Worm (Caenorhabditis elegans) whole organism, young adult: ENCODE results near the gene rsp-7.
A peak's percentile ranks its signal among the peaks of the same experiment; 100 is the strongest.

ENCODE experiments used
- B0019.2 ChIP-seq: fragments of 200-800 bp; sonication (Bioruptor generic); conservative IDR thresholded peaks from 2 replicates; pipeline ENCODE4 v1.3.6; 2022; ENCODE audit warnings: missing genetic modification reagents, missing genetic modification characterization, missing compliant biosample characterization
- B0035.1 ChIP-seq: sonication (generic microtip); optimal IDR thresholded peaks from 2 replicates; lab custom pipeline; 2016; ENCODE audit warnings: missing genetic modification characterization, mild to moderate bottlenecking, missing compliant biosample characterization, missing genotype, missing genetic modification reagents
- B0261.1 ChIP-seq: sonication (generic microtip); optimal IDR thresholded peaks from 2 replicates; lab custom pipeline; 2016; ENCODE audit warnings: mild to moderate bottlenecking, missing genetic modification characterization, moderate library complexity, missing compliant biosample characterization
- B0336.3 ChIP-seq: fragments of 200-800 bp; sonication (Bioruptor generic); IDR thresholded peaks from 2 replicates; pipeline ENCODE4 v1.3.6; 2022; ENCODE audit warnings: missing genetic modification characterization, missing compliant biosample characterization
- D2030.7 ChIP-seq: fragments of 200-800 bp; sonication (Bioruptor generic); IDR thresholded peaks from 2 replicates; pipeline ENCODE4 v1.3.6; 2022; ENCODE audit warnings: missing genetic modification reagents, missing genetic modification characterization, missing compliant biosample characterization
- F23B12.7 ChIP-seq: sonication (generic microtip); optimal IDR thresholded peaks from 2 replicates; lab custom pipeline; 2017; ENCODE audit warnings: missing genetic modification characterization, mild to moderate bottlenecking, missing compliant biosample characterization, antibody characterized with exemption, moderate library complexity; ENCODE audit not compliant: insufficient read depth
- F55B11.4 ChIP-seq: sonication (generic microtip); optimal IDR thresholded peaks from 2 replicates; lab custom pipeline; 2016; ENCODE audit warnings: missing compliant biosample characterization, missing genetic modification characterization, borderline replicate concordance; ENCODE audit not compliant: insufficient read depth
- F57A8.1 ChIP-seq: fragments of 200-800 bp; sonication (Bioruptor generic); optimal IDR thresholded peaks from 2 replicates; lab custom pipeline; 2018; ENCODE audit warnings: mild to moderate bottlenecking, missing genetic modification characterization, moderate library complexity, missing compliant biosample characterization
- F57C9.4 ChIP-seq: sonication (generic microtip); optimal IDR thresholded peaks from 2 replicates; lab custom pipeline; 2017; ENCODE audit warnings: mild to moderate bottlenecking, missing genetic modification characterization, missing compliant biosample characterization
- T07F8.4 ChIP-seq: sonication (generic microtip); optimal IDR thresholded peaks from 2 replicates; lab custom pipeline; 2016; ENCODE audit warnings: mild to moderate bottlenecking, missing genetic modification characterization, moderate library complexity, missing compliant biosample characterization
- Y56A3A.18 ChIP-seq: fragments of 200-800 bp; sonication (Bioruptor generic); IDR thresholded peaks from 2 replicates; pipeline ENCODE4 v1.3.6; 2022; ENCODE audit warnings: missing genetic modification reagents, missing genetic modification characterization, missing compliant biosample characterization
- Y79H2A.3 ChIP-seq: fragments of 200-800 bp; sonication (Bioruptor generic); conservative IDR thresholded peaks from 2 replicates; pipeline ENCODE4 v1.3.6; 2022; ENCODE audit warnings: missing genetic modification reagents, missing genetic modification characterization, missing compliant biosample characterization
- akir-1 ChIP-seq: fragments of 200-800 bp; sonication (Bioruptor generic); optimal IDR thresholded peaks from 2 replicates; lab custom pipeline; 2018; ENCODE audit warnings: mild to moderate bottlenecking, missing genetic modification characterization, moderate library complexity, missing compliant biosample characterization
- ama-1 ChIP-seq, 3 experiments: fragments of 150-350 bp in 1 of 3; sonication (generic microtip) in 2 of 3; optimal IDR thresholded peaks; 2 replicates each; lab custom pipeline; 2014 to 2018; ENCODE audit warnings: missing biosample characterization in 2 of 3, missing genetic modification characterization in 2 of 3, missing genetic modification reagents in 2 of 3
- atf-7 ChIP-seq: sonication (generic microtip); optimal IDR thresholded peaks from 2 replicates; lab custom pipeline; 2017; ENCODE audit warnings: mild to moderate bottlenecking, missing genetic modification characterization, missing compliant biosample characterization
- attf-3 ChIP-seq: fragments of 200-800 bp; sonication (Bioruptor generic); conservative IDR thresholded peaks from 2 replicates; pipeline ENCODE4 v1.3.6; 2022; ENCODE audit warnings: missing genetic modification reagents, missing genetic modification characterization, missing compliant biosample characterization
- attf-5 ChIP-seq: fragments of 200-800 bp; sonication (Bioruptor generic); optimal IDR thresholded peaks from 2 replicates; lab custom pipeline; 2018; ENCODE audit warnings: mild to moderate bottlenecking, missing genetic modification characterization, missing compliant biosample characterization
- attf-6 ChIP-seq: fragments of 200-800 bp; sonication (Bioruptor generic); IDR thresholded peaks from 2 replicates; pipeline ENCODE4 v1.3.6; 2022; ENCODE audit warnings: missing genetic modification reagents, missing genetic modification characterization, missing compliant biosample characterization
- bed-1 ChIP-seq: fragments of 200-800 bp; sonication (Bioruptor generic); IDR thresholded peaks from 2 replicates; pipeline ENCODE4 v1.3.6; 2022; ENCODE audit warnings: missing genetic modification reagents, missing genetic modification characterization, missing compliant biosample characterization
- ccch-3 ChIP-seq: fragments of 200-800 bp; sonication (Bioruptor generic); optimal IDR thresholded peaks from 2 replicates; lab custom pipeline; 2018; ENCODE audit warnings: mild to moderate bottlenecking, missing genetic modification characterization, missing compliant biosample characterization
- cebp-1 ChIP-seq, 2 experiments: fragments of 200-800 bp in 1 of 2; sonication (Bioruptor generic) in 1 of 2; sonication (generic microtip) in 1 of 2; IDR thresholded peaks in 1 of 2; optimal IDR thresholded peaks in 1 of 2; 2 replicates each; pipeline versions ENCODE4 v1.3.6 to Lab custom; 2017 to 2022; ENCODE audit warnings: missing compliant biosample characterization in 2 of 2, missing genetic modification characterization in 2 of 2, mild to moderate bottlenecking in 1 of 2, missing genetic modification reagents in 1 of 2, moderate library complexity in 1 of 2
- ceh-27 ChIP-seq: fragments of 200-800 bp; sonication (Bioruptor generic); optimal IDR thresholded peaks from 2 replicates; lab custom pipeline; 2018; ENCODE audit warnings: mild to moderate bottlenecking, missing genetic modification characterization, moderate library complexity, missing compliant biosample characterization
- ceh-40 ChIP-seq: fragments of 200-800 bp; sonication (Bioruptor generic); IDR thresholded peaks from 2 replicates; pipeline ENCODE4 v1.3.6; 2022; ENCODE audit warnings: missing genetic modification characterization, missing compliant biosample characterization
- ceh-58 ChIP-seq: fragments of 200-800 bp; sonication (Bioruptor generic); IDR thresholded peaks from 2 replicates; pipeline ENCODE4 v1.3.6; 2022; ENCODE audit warnings: missing genetic modification characterization, missing compliant biosample characterization
- chd-7 ChIP-seq: sonication (generic microtip); optimal IDR thresholded peaks from 2 replicates; lab custom pipeline; 2016; ENCODE audit warnings: mild to moderate bottlenecking, missing genetic modification characterization, moderate library complexity, missing compliant biosample characterization
- egrh-3 ChIP-seq: fragments of 200-800 bp; sonication (Bioruptor generic); IDR thresholded peaks from 2 replicates; pipeline ENCODE4 v1.3.6; 2022; ENCODE audit warnings: missing genetic modification reagents, missing genetic modification characterization, missing compliant biosample characterization
- ekl-4 ChIP-seq: fragments of 200-800 bp; sonication (Bioruptor generic); IDR thresholded peaks from 2 replicates; pipeline ENCODE4 v1.3.6; 2022; ENCODE audit warnings: missing genetic modification reagents, missing genetic modification characterization, missing compliant biosample characterization
- ets-4 ChIP-seq: fragments of 200-800 bp; sonication (Bioruptor generic); optimal IDR thresholded peaks from 2 replicates; lab custom pipeline; 2018; ENCODE audit warnings: mild to moderate bottlenecking, missing genetic modification characterization, missing compliant biosample characterization
- let-526 ChIP-seq: fragments of 200-800 bp; sonication (Bioruptor generic); IDR thresholded peaks from 2 replicates; pipeline ENCODE4 v1.3.6; 2022; ENCODE audit warnings: missing genetic modification reagents, missing genetic modification characterization, missing compliant biosample characterization
- let-607 ChIP-seq, 2 experiments: fragments of 200-800 bp in 1 of 2; sonication (Bioruptor generic) in 1 of 2; sonication (generic microtip) in 1 of 2; optimal IDR thresholded peaks; 2 replicates each; lab custom pipeline; 2016 to 2018; ENCODE audit warnings: mild to moderate bottlenecking in 2 of 2, missing compliant biosample characterization in 2 of 2, missing genetic modification characterization in 2 of 2, moderate library complexity in 2 of 2, missing genotype in 1 of 2
- lin-26 ChIP-seq: fragments of 200-800 bp; sonication (Bioruptor generic); IDR thresholded peaks from 2 replicates; pipeline ENCODE4 v1.3.6; 2022; ENCODE audit warnings: missing genetic modification reagents, missing genetic modification characterization, missing compliant biosample characterization
- lir-1 ChIP-seq: fragments of 200-800 bp; sonication (Bioruptor generic); conservative IDR thresholded peaks from 2 replicates; pipeline ENCODE4 v1.3.6; 2022; ENCODE audit warnings: missing genetic modification reagents, missing genetic modification characterization, missing compliant biosample characterization
- madf-10 ChIP-seq: sonication (generic microtip); optimal IDR thresholded peaks from 2 replicates; lab custom pipeline; 2016; ENCODE audit warnings: mild to moderate bottlenecking, missing genetic modification characterization, missing compliant biosample characterization
- madf-6 ChIP-seq: fragments of 200-800 bp; sonication (Bioruptor generic); IDR thresholded peaks from 2 replicates; pipeline ENCODE4 v1.3.6; 2022; ENCODE audit warnings: missing genetic modification reagents, missing genetic modification characterization, missing compliant biosample characterization
- madf-8 ChIP-seq: fragments of 200-800 bp; sonication (Bioruptor generic); conservative IDR thresholded peaks from 2 replicates; pipeline ENCODE4 v1.3.6; 2022; ENCODE audit warnings: missing genetic modification reagents, missing genetic modification characterization, missing compliant biosample characterization
- mcd-1 ChIP-seq: fragments of 200-800 bp; sonication (Bioruptor generic); IDR thresholded peaks from 2 replicates; pipeline ENCODE4 v1.3.6; 2022; ENCODE audit warnings: missing genetic modification reagents, missing genetic modification characterization, missing compliant biosample characterization
- nfya-1 ChIP-seq: sonication (generic microtip); optimal IDR thresholded peaks from 2 replicates; lab custom pipeline; 2017; ENCODE audit warnings: antibody characterized with exemption, missing compliant biosample characterization, missing genetic modification characterization, borderline replicate concordance; ENCODE audit not compliant: insufficient read depth
- nfya-2 ChIP-seq: fragments of 200-800 bp; sonication (Bioruptor generic); IDR thresholded peaks from 2 replicates; pipeline ENCODE4 v1.3.6; 2022; ENCODE audit warnings: missing genetic modification reagents, missing genetic modification characterization, missing compliant biosample characterization
- nhr-120 ChIP-seq: fragments of 200-800 bp; sonication (Bioruptor generic); IDR thresholded peaks from 2 replicates; pipeline ENCODE4 v1.3.6; 2022; ENCODE audit warnings: missing genetic modification characterization, missing compliant biosample characterization
- nhr-179 ChIP-seq: sonication (generic microtip); optimal IDR thresholded peaks from 2 replicates; lab custom pipeline; 2016; ENCODE audit warnings: mild to moderate bottlenecking, missing genetic modification characterization, missing compliant biosample characterization
- rpc-1 ChIP-seq, 2 experiments: fragments of 150-350 bp in 1 of 2; sonication (generic microtip) in 1 of 2; optimal IDR thresholded peaks; 2 replicates each; lab custom pipeline; 2014 to 2018; ENCODE audit warnings: missing biosample characterization in 1 of 2, missing genetic modification characterization in 1 of 2, missing genetic modification reagents in 1 of 2, missing genotype in 1 of 2
- snpc-1.3 ChIP-seq: sonication (generic microtip); optimal IDR thresholded peaks from 2 replicates; lab custom pipeline; 2017; ENCODE audit warnings: missing genetic modification characterization, mild to moderate bottlenecking, missing compliant biosample characterization, antibody characterized with exemption, moderate library complexity, missing genotype, missing genetic modification reagents; ENCODE audit not compliant: insufficient read depth
- unc-130 ChIP-seq: sonication (generic microtip); optimal IDR thresholded peaks from 2 replicates; lab custom pipeline; 2016; ENCODE audit warnings: missing genetic modification reagents, missing genetic modification characterization, missing compliant biosample characterization
- ztf-18 ChIP-seq: sonication (generic microtip); optimal IDR thresholded peaks from 2 replicates; lab custom pipeline; 2016; ENCODE audit warnings: missing genotype, mild to moderate bottlenecking, missing genetic modification characterization, missing compliant biosample characterization
- ztf-26 ChIP-seq: sonication (generic microtip); optimal IDR thresholded peaks from 2 replicates; lab custom pipeline; 2017; ENCODE audit warnings: missing genetic modification characterization, missing compliant biosample characterization
- ztf-6 ChIP-seq: fragments of 200-800 bp; sonication (Bioruptor generic); IDR thresholded peaks from 2 replicates; pipeline ENCODE4 v1.3.6; 2022; ENCODE audit warnings: missing genetic modification reagents, missing genetic modification characterization, missing compliant biosample characterization

Gene rsp-7

ce11 chrII:10658576-10659256 is at the start of gene rsp-7, which contains the start of gene snu-13:
Gene rsp-7, plus strand, starts transcription at chrII:10659206.
Gene snu-13, minus strand, starts transcription at chrII:10658626.
- TF ChIP-seq snpc-1.3 (tag; lab: Kevin White, UChicago) (no peak), mcd-1 (GFP tag; lab: Robert Waterston, UW) (peak; percentile 72), rpc-1 (optimal IDR thresholded peaks at IDR 0.05; lab: Kevin White, UChicago) (no peak), rpc-1 (tag; optimal IDR thresholded peaks at IDR 0.05; lab: Kevin White, UChicago) (no peak), cebp-1 (GFP tag; IDR thresholded peaks at IDR 0.05; lab: Robert Waterston, UW) (no peak), cebp-1 (tag; optimal IDR thresholded peaks at IDR 0.05; lab: Kevin White, UChicago) (peak; percentile 36), ekl-4 (GFP tag; lab: Robert Waterston, UW) (no peak), attf-5 (GFP tag; lab: Kevin White, UChicago) (peak; percentile 69), lin-26 (no peak), nhr-120 (GFP tag; lab: Robert Waterston, UW) (no peak), B0019.2 (GFP tag; lab: Robert Waterston, UW) (no peak), lir-1 (GFP tag; lab: Robert Waterston, UW) (peak; percentile 48; the same call in 1 of the 2 replicates), madf-6 (GFP tag; lab: Robert Waterston, UW) (peak; percentile 53; the same call in 1 of the 2 replicates), F57A8.1 (no peak), ama-1 (optimal IDR thresholded peaks at IDR 0.05; lab: Kevin White, UChicago) (no peak), ama-1 (GFP tag; optimal IDR thresholded peaks at IDR 0.05; lab: Kevin White, UChicago) (no peak), egrh-3 (GFP tag; lab: Robert Waterston, UW) (no peak), nhr-179 (tag; lab: Kevin White, UChicago) (no peak), ztf-18 (tag; lab: Kevin White, UChicago) (peak; percentile 3), Y56A3A.18 (GFP tag; lab: Robert Waterston, UW) (no peak), akir-1 (GFP tag; lab: Kevin White, UChicago) (no peak), T07F8.4 (no peak), chd-7 (tag; lab: Kevin White, UChicago) (no peak), madf-8 (GFP tag; lab: Robert Waterston, UW) (peak; percentile 57), ceh-58 (GFP tag; lab: Robert Waterston, UW) (no peak), madf-10 (tag; lab: Kevin White, UChicago) (no peak), F57C9.4 (no peak), ztf-26 (no peak), ceh-27 (peak; percentile 28), attf-6 (no peak), unc-130 (GFP tag; lab: Kevin White, UChicago) (no peak), B0261.1 (no peak), B0035.1 (tag; lab: Kevin White, UChicago) (no peak), F23B12.7 (tag; lab: Kevin White, UChicago) (peak; percentile 78), ztf-6 (GFP tag; lab: Robert Waterston, UW) (no peak), atf-7 (tag; lab: Kevin White, UChicago) (no peak), ceh-40 (no peak), D2030.7 (GFP tag; lab: Robert Waterston, UW) (peak; percentile 22; the same call in 1 of the 2 replicates), bed-1 (GFP tag; lab: Robert Waterston, UW) (no peak), nfya-1 (tag; lab: Kevin White, UChicago) (no peak), ccch-3 (no peak), attf-3 (GFP tag; lab: Robert Waterston, UW) (no peak), nfya-2 (GFP tag; lab: Robert Waterston, UW) (no peak), B0336.3 (GFP tag; lab: Robert Waterston, UW) (no peak), let-526 (GFP tag; lab: Robert Waterston, UW) (no peak), F55B11.4 (tag; lab: Kevin White, UChicago) (no peak), ets-4 (GFP tag; lab: Kevin White, UChicago) (no peak), let-607 (tag; optimal IDR thresholded peaks at IDR 0.05; lab: Kevin White, UChicago) (no peak), Y79H2A.3 (no peak)
